Worm (Caenorhabditis elegans) whole organism, L4/young adult: Measurements from ENCODE around the gene F53A3.7.

ENCODE experiments used
- W03F9.2 ChIP-seq: fragments of 150-350 bp; optimal IDR thresholded peaks from 2 replicates; lab custom pipeline; 2014; ENCODE audit warnings: missing biosample characterization, missing genetic modification characterization
- dao-5 ChIP-seq: sonication (generic microtip); optimal IDR thresholded peaks from 2 replicates; lab custom pipeline; 2016; ENCODE audit warnings: missing genotype, missing genetic modification characterization, moderate library complexity, missing compliant biosample characterization
- him-1 ChIP-seq: sonication (generic microtip); optimal IDR thresholded peaks from 2 replicates; lab custom pipeline; 2016; ENCODE audit warnings: missing genotype, missing genetic modification reagents, missing genetic modification characterization, missing compliant biosample characterization

F53A3.7 gene

DNA sequence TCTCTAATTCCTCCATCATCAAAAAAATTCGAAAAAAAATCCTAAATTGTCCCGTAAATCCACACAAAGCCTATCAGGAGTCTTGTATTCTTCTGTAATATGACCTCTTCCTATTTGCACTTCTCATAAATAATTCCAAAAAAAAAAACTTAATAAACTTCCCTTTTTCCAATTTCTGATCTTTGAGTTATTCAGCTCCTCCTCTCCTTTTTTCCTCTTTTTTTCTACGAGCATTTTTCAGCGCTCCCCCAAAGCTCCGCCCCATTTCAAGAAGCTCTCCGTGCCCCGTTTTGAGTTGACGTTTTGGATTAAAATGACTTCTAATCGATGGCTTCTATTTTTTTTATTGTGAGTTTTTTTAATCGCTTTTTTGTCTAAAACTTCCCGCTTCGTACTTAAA lies 46.2 kb downstream of the F53A3.7 start, which contains the start of gene lgc-42:
Gene lgc-42, plus strand, starts transcription at position 301 of the 400 bp plus-strand sequence.
- TF ChIP-seq him-1 (no peak), W03F9.2 (no peak), dao-5 (tag; lab: Kevin White, UChicago) (no peak)

DNA sequence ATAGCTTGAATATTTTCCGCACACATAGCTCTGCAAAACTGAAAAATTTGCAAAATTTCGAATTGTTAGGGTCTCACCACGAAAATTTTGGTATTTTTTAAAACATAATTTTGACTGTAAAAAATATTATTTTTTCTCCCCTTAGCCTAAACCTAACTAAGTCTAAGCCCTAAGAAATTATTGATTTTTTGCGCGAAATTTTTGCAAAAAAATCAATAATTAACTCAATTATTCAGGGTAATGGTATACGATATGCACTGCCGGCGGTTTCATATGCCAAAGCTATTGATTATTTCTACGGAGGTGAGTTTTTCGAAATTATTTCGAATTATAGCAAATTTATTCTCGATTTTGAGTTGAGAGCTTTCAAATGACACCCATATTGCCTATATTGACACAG lies 49.9 kb downstream of the F53A3.7 start:
- no peak for TF ChIP-seq dao-5 (tag; lab: Kevin White, UChicago)
- TF ChIP-seq him-1 = no peak
- no peak for TF ChIP-seq W03F9.2
